Fruit fly (Drosophila melanogaster): Measurements from ENCODE around the gene Msp300.
A peak's percentile ranks its signal among the peaks of the same experiment; 100 is the strongest.

Msp300 gene

DNA sequence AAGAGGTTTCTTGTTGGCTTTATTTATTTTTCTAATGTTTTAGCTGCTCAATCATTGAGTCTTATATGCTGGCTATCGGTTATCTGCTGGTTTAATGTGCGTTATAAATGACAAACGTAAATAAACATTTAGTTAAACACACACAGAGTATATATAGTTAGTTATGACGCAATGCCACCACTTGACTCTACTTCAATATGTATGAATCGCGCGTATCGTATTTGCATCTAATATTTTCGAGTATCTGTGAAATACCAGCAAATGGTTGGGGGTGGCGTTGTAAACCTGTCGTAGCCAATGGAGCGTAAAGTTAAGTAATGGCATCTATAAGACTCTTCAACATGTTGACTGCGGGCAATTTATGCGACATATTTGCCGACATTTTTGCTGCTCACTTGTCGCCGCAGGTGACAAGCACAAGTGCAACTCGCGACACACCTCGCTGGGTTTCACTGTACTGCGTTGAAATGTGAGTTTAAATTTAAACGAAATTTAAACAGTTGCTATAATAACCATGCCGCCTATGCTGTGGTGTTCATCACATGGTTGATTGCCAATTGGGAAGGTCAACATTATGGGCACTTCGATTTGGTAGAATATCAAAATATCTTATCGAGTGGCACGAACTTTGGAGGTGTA, 12.9 kb downstream of the Msp300 start (continued):
- TF ChIP-seq gsb (GFP tag; IDR thresholded peaks at IDR 0.05) (no peak), prd (optimal IDR thresholded peaks at IDR 0.05) (no peak), prd (GFP tag; IDR thresholded peaks at IDR 0.05) (no peak), Dp (GFP tag; optimal IDR thresholded peaks at IDR 0.05) (no peak), CG42726 (GFP tag; IDR thresholded peaks at IDR 0.05; ENCODE audit: partially characterized antibody) (no peak), bab2 (GFP tag; optimal IDR thresholded peaks at IDR 0.05) (no peak), CG16813 (GFP tag; IDR thresholded peaks at IDR 0.05; ENCODE audit: partially characterized antibody) (no peak), MESR4 (GFP tag; optimal IDR thresholded peaks at IDR 0.05) (no peak), aop (GFP tag; IDR thresholded peaks at IDR 0.05) (no peak), CG3726 (GFP tag; IDR thresholded peaks at IDR 0.05) (no peak), gem (tag; optimal IDR thresholded peaks at IDR 0.05) (peak; percentile 11), caup (GFP tag; optimal IDR thresholded peaks at IDR 0.05; ENCODE audit: severe bottlenecking) (peak; percentile 26), CG14441 (GFP tag; IDR thresholded peaks at IDR 0.05) (0 out of 2 replicates have a peak, but pooled peaks have one; percentile 14), ftz-f1 (GFP tag; optimal IDR thresholded peaks at IDR 0.05) (no peak), sd (tag; optimal IDR thresholded peaks at IDR 0.05) (peak; percentile 30), CG10959 (GFP tag; IDR thresholded peaks at IDR 0.05) (no peak), ro (GFP tag; IDR thresholded peaks at IDR 0.05) (no peak), p53 (GFP tag; optimal IDR thresholded peaks at IDR 0.05) (no peak), Dip3 (GFP tag; optimal IDR thresholded peaks at IDR 0.05) (no peak), pum (GFP tag; optimal IDR thresholded peaks at IDR 0.05) (no peak), CG17829 (tag; optimal IDR thresholded peaks at IDR 0.05) (no peak), ash1 (GFP tag; optimal IDR thresholded peaks at IDR 0.05) (no peak), CG43689 (GFP tag; IDR thresholded peaks at IDR 0.05) (no peak), Hey (tag; optimal IDR thresholded peaks at IDR 0.05) (no peak), CG3163 (GFP tag; optimal IDR thresholded peaks at IDR 0.05) (no peak), E2f1 (GFP tag; IDR thresholded peaks at IDR 0.05) (no peak), Chrac-16 (GFP tag; optimal IDR thresholded peaks at IDR 0.05) (no peak), H15 (GFP tag; IDR thresholded peaks at IDR 0.05) (no peak), crc (GFP tag; optimal IDR thresholded peaks at IDR 0.05) (no peak), Xbp1 (GFP tag; optimal IDR thresholded peaks at IDR 0.05) (no peak), CG1529 (GFP tag; optimal IDR thresholded peaks at IDR 0.05) (no peak), CG9876 (GFP tag; optimal IDR thresholded peaks at IDR 0.05) (no peak), Hr51 (GFP tag; optimal IDR thresholded peaks at IDR 0.05) (peak in 1 of 2 experiments; percentile 2), CG1832 (GFP tag; optimal IDR thresholded peaks at IDR 0.05) (no peak), oc (tag; optimal IDR thresholded peaks at IDR 0.05) (no peak), Lhr (GFP tag; optimal IDR thresholded peaks at IDR 0.05) (no peak), slp2 (GFP tag; optimal IDR thresholded peaks at IDR 0.05) (no peak), bsh (GFP tag; optimal IDR thresholded peaks at IDR 0.05) (no peak), CG8478 (optimal IDR thresholded peaks at IDR 0.05) (no peak), CG4730 (GFP tag; IDR thresholded peaks at IDR 0.05) (no peak), Hsf (GFP tag; optimal IDR thresholded peaks at IDR 0.05) (no peak), CG2712 (tag; optimal IDR thresholded peaks at IDR 0.05) (no peak), ab (GFP tag; optimal IDR thresholded peaks at IDR 0.05) (no peak), CG11085 (GFP tag; IDR thresholded peaks at IDR 0.05) (no peak), Sox102F (GFP tag; optimal IDR thresholded peaks at IDR 0.05) (peak; percentile 3), h (optimal IDR thresholded peaks at IDR 0.05) (no peak), unpg (GFP tag; optimal IDR thresholded peaks at IDR 0.05) (no peak), Nf-YC (tag; optimal IDR thresholded peaks at IDR 0.05) (no peak), CG17385 (GFP tag; optimal IDR thresholded peaks at IDR 0.05) (no peak), dimm (GFP tag; IDR thresholded peaks at IDR 0.05) (no peak), CHES-1-like (GFP tag; optimal IDR thresholded peaks at IDR 0.05) (no peak), CG6689 (GFP tag; IDR thresholded peaks at IDR 0.05) (no peak)

All from whole organism, embryonic.